Worm (Caenorhabditis elegans) whole organism, L4/young adult: ENCODE results near the gene twk-49.

Source experiments
- W03F9.2 ChIP-seq: fragments of 150-350 bp; optimal IDR thresholded peaks from 2 replicates; lab custom pipeline; 2014; ENCODE audit warnings: missing biosample characterization, missing genetic modification characterization
- dao-5 ChIP-seq: sonication (generic microtip); optimal IDR thresholded peaks from 2 replicates; lab custom pipeline; 2016; ENCODE audit warnings: missing genotype, missing genetic modification characterization, moderate library complexity, missing compliant biosample characterization
- him-1 ChIP-seq: sonication (generic microtip); optimal IDR thresholded peaks from 2 replicates; lab custom pipeline; 2016; ENCODE audit warnings: missing genotype, missing genetic modification reagents, missing genetic modification characterization, missing compliant biosample characterization

DNA sequence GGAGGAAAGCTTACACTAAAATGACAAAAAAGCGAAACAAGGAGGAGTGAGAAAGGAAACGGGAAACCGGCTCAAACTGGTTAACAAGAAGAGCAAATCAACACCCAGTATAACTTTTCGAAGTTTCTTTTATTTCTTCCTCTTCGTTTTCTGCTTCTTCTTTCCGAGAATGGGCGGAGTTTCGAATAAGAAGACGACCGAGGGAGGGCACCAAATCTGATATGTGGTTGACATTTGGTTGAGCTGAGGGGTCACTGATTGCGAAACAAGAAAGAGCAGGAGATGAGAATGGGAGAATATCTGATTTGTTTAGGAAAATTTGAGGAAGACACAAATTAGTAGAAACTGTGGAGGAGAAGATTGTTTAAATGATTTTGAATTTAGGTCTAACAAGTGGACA is 358 bp downstream of the twk-49 start:
- TF ChIP-seq him-1 (tag; lab: Kevin White, UChicago) (no peak), W03F9.2 (tag; lab: Kevin White, UChicago) (no peak), dao-5 (tag; lab: Kevin White, UChicago) (no peak)
